Worm (Caenorhabditis elegans) whole organism, young adult: ENCODE measurements around the gene math-28.

ENCODE experiments used
- F49E8.2 ChIP-seq: sonication (generic microtip); optimal IDR thresholded peaks from 3 replicates; lab custom pipeline; 2017; ENCODE audit warnings: missing genetic modification characterization, mild to moderate bottlenecking, missing compliant biosample characterization, antibody characterized with exemption, moderate library complexity; ENCODE audit not compliant: insufficient read depth
- F55B11.4 ChIP-seq: sonication (generic microtip); optimal IDR thresholded peaks from 2 replicates; lab custom pipeline; 2016; ENCODE audit warnings: missing compliant biosample characterization, missing genetic modification characterization, borderline replicate concordance; ENCODE audit not compliant: insufficient read depth
- ama-1 ChIP-seq, 3 experiments: fragments of 150-350 bp in 1 of 3; sonication (generic microtip) in 2 of 3; optimal IDR thresholded peaks; 2 replicates each; lab custom pipeline; 2014 to 2018; ENCODE audit warnings: missing biosample characterization in 2 of 3, missing genetic modification characterization in 2 of 3, missing genetic modification reagents in 2 of 3
- attf-5 ChIP-seq: fragments of 200-800 bp; sonication (Bioruptor generic); optimal IDR thresholded peaks from 2 replicates; lab custom pipeline; 2018; ENCODE audit warnings: mild to moderate bottlenecking, missing genetic modification characterization, missing compliant biosample characterization
- attf-6 ChIP-seq: fragments of 200-800 bp; sonication (Bioruptor generic); IDR thresholded peaks from 2 replicates; pipeline ENCODE4 v1.3.6; 2022; ENCODE audit warnings: missing genetic modification reagents, missing genetic modification characterization, missing compliant biosample characterization
- him-1 ChIP-seq: sonication (generic microtip); optimal IDR thresholded peaks from 2 replicates; lab custom pipeline; 2016; ENCODE audit warnings: missing genotype, missing genetic modification reagents, missing genetic modification characterization, missing compliant biosample characterization
- lin-35 ChIP-seq, 3 experiments: fragments of 150-350 bp in 2 of 3; sonication (generic microtip) in 1 of 3; optimal IDR thresholded peaks; 2 replicates each; lab custom pipeline; 2014 to 2018; ENCODE audit warnings: missing biosample characterization in 3 of 3, missing genetic modification characterization in 3 of 3, missing genetic modification reagents in 3 of 3
- lir-1 ChIP-seq: fragments of 200-800 bp; sonication (Bioruptor generic); conservative IDR thresholded peaks from 2 replicates; pipeline ENCODE4 v1.3.6; 2022; ENCODE audit warnings: missing genetic modification reagents, missing genetic modification characterization, missing compliant biosample characterization
- rpc-1 ChIP-seq, 2 experiments: fragments of 150-350 bp in 1 of 2; sonication (generic microtip) in 1 of 2; optimal IDR thresholded peaks; 2 replicates each; lab custom pipeline; 2014 to 2018; ENCODE audit warnings: missing biosample characterization in 1 of 2, missing genetic modification characterization in 1 of 2, missing genetic modification reagents in 1 of 2, missing genotype in 1 of 2
- sea-2 ChIP-seq: fragments of 200-800 bp; sonication (Bioruptor generic); IDR thresholded peaks from 2 replicates; pipeline ENCODE4 v1.3.6; 2022; ENCODE audit warnings: missing genetic modification characterization, missing compliant biosample characterization

ce11 chrII:1771785-1772184 lies 8.6 kb downstream of the math-28 start, which contains the start of gene math-3:
- TF ChIP-seq him-1 (tag; lab: Kevin White, UChicago) = no peak
- TF ChIP-seq ama-1 (optimal IDR thresholded peaks at IDR 0.05; lab: Kevin White, UChicago) = no peak
- no peak for TF ChIP-seq ama-1 (GFP tag; optimal IDR thresholded peaks at IDR 0.05; lab: Kevin White, UChicago)
- no peak for TF ChIP-seq rpc-1 (optimal IDR thresholded peaks at IDR 0.05; lab: Kevin White, UChicago)
- TF ChIP-seq rpc-1 (tag; optimal IDR thresholded peaks at IDR 0.05; lab: Kevin White, UChicago) = no peak
- no peak for TF ChIP-seq F55B11.4
- no peak for TF ChIP-seq lin-35 (GFP tag; optimal IDR thresholded peaks at IDR 0.05; lab: Kevin White, UChicago)
- TF ChIP-seq attf-5 (GFP tag; lab: Kevin White, UChicago) = no peak
- TF ChIP-seq sea-2 = no peak
- no peak for TF ChIP-seq attf-6
- no peak for TF ChIP-seq F49E8.2 (tag; lab: Kevin White, UChicago)
- no peak for TF ChIP-seq lir-1 (GFP tag; lab: Robert Waterston, UW)
